Worm (Caenorhabditis elegans) whole organism, L3 larva: Measurements from ENCODE around the gene ZK829.1.

Source experiments
- R02D3.7 ChIP-seq: fragments of 150-350 bp; optimal IDR thresholded peaks from 2 replicates; lab custom pipeline; 2014; ENCODE audit warnings: missing biosample characterization, missing genetic modification characterization
- aly-2 ChIP-seq: fragments of 150-350 bp; optimal IDR thresholded peaks from 2 replicates; lab custom pipeline; 2014; ENCODE audit warnings: missing biosample characterization, missing genetic modification characterization
- ama-1 ChIP-seq: fragments of 150-350 bp; optimal IDR thresholded peaks from 2 replicates; lab custom pipeline; 2018
- ceh-16 ChIP-seq: sonication (generic microtip); optimal IDR thresholded peaks from 2 replicates; lab custom pipeline; 2017; ENCODE audit warnings: missing biosample characterization, missing genetic modification characterization
- ceh-82 ChIP-seq: fragments of 150-350 bp; optimal IDR thresholded peaks from 2 replicates; lab custom pipeline; 2014; ENCODE audit warnings: missing biosample characterization, missing genetic modification characterization
- ceh-9 ChIP-seq: sonication (generic microtip); optimal IDR thresholded peaks from 2 replicates; lab custom pipeline; 2018; ENCODE audit warnings: missing biosample characterization, missing genetic modification characterization
- daf-12 ChIP-seq: fragments of 150-350 bp; optimal IDR thresholded peaks from 2 replicates; lab custom pipeline; 2014; ENCODE audit warnings: missing biosample characterization, missing genetic modification reagents, missing genetic modification characterization
- egl-27 ChIP-seq: sonication (generic microtip); optimal IDR thresholded peaks from 4 replicates; lab custom pipeline; 2017; ENCODE audit warnings: missing biosample characterization, missing genetic modification reagents, missing genetic modification characterization
- egl-5 ChIP-seq: fragments of 150-350 bp; optimal IDR thresholded peaks from 2 replicates; lab custom pipeline; 2017; ENCODE audit warnings: missing biosample characterization, missing genetic modification reagents, missing genetic modification characterization, inconsistent platforms
- elt-1 ChIP-seq: fragments of 150-350 bp; optimal IDR thresholded peaks from 2 replicates; lab custom pipeline; 2014; ENCODE audit warnings: missing biosample characterization, missing genetic modification characterization
- elt-2 ChIP-seq: sonication (generic microtip); optimal IDR thresholded peaks from 2 replicates; lab custom pipeline; 2016; ENCODE audit warnings: missing genetic modification reagents, mild to moderate bottlenecking, missing genetic modification characterization, missing compliant biosample characterization
- elt-3 ChIP-seq, 3 experiments: fragments of 150-350 bp in 1 of 3; sonication (generic microtip) in 2 of 3; optimal IDR thresholded peaks; 2 replicates in 2 of 3; 4 replicates in 1 of 3; lab custom pipeline; 2014 to 2017; ENCODE audit warnings: missing biosample characterization in 3 of 3, missing genetic modification characterization in 3 of 3
- eor-1 ChIP-seq, 2 experiments: fragments of 150-350 bp; optimal IDR thresholded peaks; 2 replicates each; lab custom pipeline; 2014 to 2018; ENCODE audit warnings: missing biosample characterization in 2 of 2, missing genetic modification characterization in 2 of 2
- fkh-10 ChIP-seq: sonication (generic microtip); optimal IDR thresholded peaks from 2 replicates; lab custom pipeline; 2017; ENCODE audit warnings: missing biosample characterization, missing genetic modification reagents, missing genetic modification characterization
- fkh-2 ChIP-seq: fragments of 150-350 bp; optimal IDR thresholded peaks from 2 replicates; lab custom pipeline; 2014; ENCODE audit warnings: missing biosample characterization, missing genetic modification reagents, missing genetic modification characterization
- fos-1 ChIP-seq: fragments of 150-350 bp; optimal IDR thresholded peaks from 2 replicates; lab custom pipeline; 2014; ENCODE audit warnings: missing biosample characterization, missing genetic modification characterization
- hmg-11 ChIP-seq: sonication (generic microtip); optimal IDR thresholded peaks from 2 replicates; lab custom pipeline; 2016; ENCODE audit warnings: missing genetic modification characterization, missing compliant biosample characterization
- jun-1 ChIP-seq: fragments of 150-350 bp; optimal IDR thresholded peaks from 2 replicates; lab custom pipeline; 2014; ENCODE audit warnings: missing biosample characterization, missing genetic modification reagents, missing genetic modification characterization
- lin-15B ChIP-seq: fragments of 150-350 bp; optimal IDR thresholded peaks from 2 replicates; lab custom pipeline; 2014; ENCODE audit warnings: missing biosample characterization, missing genetic modification characterization
- lin-39 ChIP-seq: fragments of 150-350 bp; optimal IDR thresholded peaks from 2 replicates; lab custom pipeline; 2018; ENCODE audit warnings: missing biosample characterization, missing genetic modification reagents, missing genetic modification characterization
- lsy-12 ChIP-seq: sonication (generic microtip); optimal IDR thresholded peaks from 2 replicates; lab custom pipeline; 2016; ENCODE audit warnings: mild to moderate bottlenecking, missing genetic modification characterization, missing compliant biosample characterization
- mdl-1 ChIP-seq: fragments of 150-350 bp; optimal IDR thresholded peaks from 2 replicates; lab custom pipeline; 2014; ENCODE audit warnings: missing biosample characterization, missing genetic modification characterization
- mml-1 ChIP-seq: fragments of 150-350 bp; sonication (generic microtip); optimal IDR thresholded peaks from 3 replicates; lab custom pipeline; 2014; ENCODE audit warnings: missing biosample characterization, missing genetic modification characterization
- nfya-1 ChIP-seq: sonication (generic microtip); optimal IDR thresholded peaks from 2 replicates; lab custom pipeline; 2017; ENCODE audit warnings: missing genetic modification characterization, mild to moderate bottlenecking, missing compliant biosample characterization, antibody characterized with exemption, moderate library complexity; ENCODE audit not compliant: insufficient read depth
- nhr-11 ChIP-seq: fragments of 150-350 bp; optimal IDR thresholded peaks from 2 replicates; lab custom pipeline; 2014; ENCODE audit warnings: missing biosample characterization, missing genetic modification characterization
- nhr-12 ChIP-seq: fragments of 150-350 bp; optimal IDR thresholded peaks from 2 replicates; lab custom pipeline; 2014; ENCODE audit warnings: missing biosample characterization, missing genetic modification characterization
- nhr-237 ChIP-seq: fragments of 150-350 bp; optimal IDR thresholded peaks from 2 replicates; lab custom pipeline; 2014; ENCODE audit warnings: missing biosample characterization, missing genetic modification characterization
- nhr-25 ChIP-seq: sonication (generic microtip); optimal IDR thresholded peaks from 2 replicates; lab custom pipeline; 2017; ENCODE audit warnings: missing biosample characterization, missing genetic modification characterization
- nhr-28 ChIP-seq: fragments of 150-350 bp; optimal IDR thresholded peaks from 2 replicates; lab custom pipeline; 2014; ENCODE audit warnings: missing biosample characterization, missing genetic modification characterization
- nhr-43 ChIP-seq: sonication (generic microtip); optimal IDR thresholded peaks from 2 replicates; lab custom pipeline; 2016; ENCODE audit warnings: mild to moderate bottlenecking, missing genetic modification characterization, missing compliant biosample characterization; ENCODE audit not compliant: poor library complexity, severe bottlenecking
- nhr-67 ChIP-seq: fragments of 150-350 bp; optimal IDR thresholded peaks from 2 replicates; lab custom pipeline; 2014; ENCODE audit warnings: missing biosample characterization, missing genetic modification characterization
- nhr-76 ChIP-seq: fragments of 150-350 bp; sonication (generic microtip); optimal IDR thresholded peaks from 5 replicates; lab custom pipeline; 2014; ENCODE audit warnings: missing biosample characterization, missing genetic modification characterization
- pha-4 ChIP-seq: fragments of 150-350 bp; optimal IDR thresholded peaks from 2 replicates; lab custom pipeline; 2014; ENCODE audit warnings: missing biosample characterization, missing genetic modification reagents, missing genetic modification characterization
- pqm-1 ChIP-seq: fragments of 150-350 bp; optimal IDR thresholded peaks from 2 replicates; lab custom pipeline; 2017; ENCODE audit warnings: missing biosample characterization, missing genetic modification characterization, inconsistent platforms
- sea-2 ChIP-seq: fragments of 150-350 bp; sonication (generic microtip); optimal IDR thresholded peaks from 4 replicates; lab custom pipeline; 2014; ENCODE audit warnings: missing biosample characterization, missing genetic modification reagents, missing genetic modification characterization
- skn-1 ChIP-seq: fragments of 150-350 bp; optimal IDR thresholded peaks from 2 replicates; lab custom pipeline; 2014; ENCODE audit warnings: missing biosample characterization, missing genetic modification characterization
- snpc-4 ChIP-seq: fragments of 150-350 bp; optimal IDR thresholded peaks from 2 replicates; lab custom pipeline; 2014; ENCODE audit warnings: missing biosample characterization, missing genetic modification characterization
- tbx-2 ChIP-seq: sonication (generic microtip); optimal IDR thresholded peaks from 2 replicates; lab custom pipeline; 2016; ENCODE audit warnings: mild to moderate bottlenecking, missing genetic modification characterization, missing compliant biosample characterization
- unc-39 ChIP-seq: sonication (generic microtip); optimal IDR thresholded peaks from 4 replicates; lab custom pipeline; 2017; ENCODE audit warnings: missing biosample characterization, missing genetic modification characterization
- unc-62 ChIP-seq: fragments of 150-350 bp; sonication (generic microtip); optimal IDR thresholded peaks from 4 replicates; lab custom pipeline; 2014; ENCODE audit warnings: missing biosample characterization, missing genetic modification reagents, missing genetic modification characterization
- zag-1 ChIP-seq: fragments of 150-350 bp; optimal IDR thresholded peaks from 2 replicates; lab custom pipeline; 2014; ENCODE audit warnings: missing biosample characterization, missing genetic modification characterization

The ZK829.1 gene

DNA sequence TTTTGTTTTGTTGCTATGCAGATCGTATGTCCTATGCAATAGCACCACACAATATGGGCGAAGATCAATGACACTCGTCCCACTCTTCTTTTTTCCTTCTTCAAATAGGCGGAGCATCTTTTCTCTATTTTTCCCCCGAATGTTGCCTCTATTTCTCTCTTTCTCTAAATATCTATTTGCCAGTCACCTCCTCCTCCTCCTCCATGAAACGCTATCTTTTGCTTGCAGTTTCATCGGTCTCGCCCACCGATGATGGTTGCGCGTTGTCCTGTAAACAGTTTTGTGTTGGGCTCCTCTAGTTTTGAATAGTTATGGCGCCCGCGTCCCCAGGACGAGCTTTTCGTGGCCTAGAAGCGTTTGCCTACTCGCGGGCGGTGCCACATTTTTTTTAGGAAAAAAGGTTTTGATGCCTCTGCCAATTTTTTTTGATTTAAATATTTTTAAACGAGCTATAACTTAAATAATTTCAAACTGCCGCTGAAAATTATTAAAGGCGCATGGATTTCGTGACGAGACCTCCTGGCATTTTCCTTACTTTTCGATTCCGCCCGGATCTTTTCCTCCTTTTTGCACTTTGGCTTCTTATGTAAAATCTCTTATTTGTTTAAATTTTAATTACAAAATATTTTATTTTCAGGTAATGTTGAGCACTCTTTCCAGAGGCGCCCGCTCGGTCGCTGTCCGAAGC is 10.5 kb upstream of the ZK829.1 start, which contains the start of gene gdh-1:
Gene gdh-1 (plus strand): TSS at position 638 of the 688 bp plus-strand sequence.
- TF ChIP-seq unc-62, result no peak
- TF ChIP-seq fkh-10 (GFP tag; lab: Kevin White, UChicago), result no peak
- TF ChIP-seq nhr-11 (tag; lab: Kevin White, UChicago), result no peak
- peak; percentile 62 for TF ChIP-seq ama-1 (lab: Kevin White, UChicago)
- no peak for TF ChIP-seq nhr-12 (tag; lab: Kevin White, UChicago)
- no peak for TF ChIP-seq skn-1 (tag; lab: Kevin White, UChicago)
- TF ChIP-seq egl-27 (tag; lab: Kevin White, UChicago), result no peak
- TF ChIP-seq nhr-25 (tag; lab: Kevin White, UChicago), result peak; percentile 74
- TF ChIP-seq nhr-76 (tag; lab: Kevin White, UChicago), result no peak
- TF ChIP-seq daf-12, result no peak
- no peak for TF ChIP-seq ceh-82 (tag; lab: Kevin White, UChicago)
- TF ChIP-seq egl-5 (tag; lab: Kevin White, UChicago), result peak; percentile 2
- no peak for TF ChIP-seq nhr-67 (tag; lab: Kevin White, UChicago)
- TF ChIP-seq sea-2 (GFP tag; lab: Kevin White, UChicago), result no peak
- no peak for TF ChIP-seq mml-1 (tag; lab: Kevin White, UChicago)
- TF ChIP-seq R02D3.7 (tag; lab: Kevin White, UChicago), result no peak
- TF ChIP-seq fkh-2 (tag; lab: Kevin White, UChicago), result no peak
- TF ChIP-seq unc-39 (tag; lab: Kevin White, UChicago), result no peak
- TF ChIP-seq snpc-4, result no peak
- no peak for TF ChIP-seq fos-1
- TF ChIP-seq nfya-1, result peak; percentile 44
- no peak for TF ChIP-seq zag-1
- TF ChIP-seq jun-1, result no peak
- TF ChIP-seq ceh-16, result no peak
- TF ChIP-seq lin-15B, result no peak
- no peak for TF ChIP-seq nhr-28 (tag; lab: Kevin White, UChicago)
- no peak for TF ChIP-seq mdl-1 (tag; lab: Kevin White, UChicago)
- TF ChIP-seq nhr-237 (tag; lab: Kevin White, UChicago), result no peak
- TF ChIP-seq pqm-1 (tag; lab: Kevin White, UChicago), result peak; percentile 49
- peak; percentile 58 for TF ChIP-seq elt-2 (tag; lab: Kevin White, UChicago)
- peak; percentile 46 for TF ChIP-seq nhr-43 (tag; lab: Kevin White, UChicago)
- no peak for TF ChIP-seq eor-1 (tag; optimal IDR thresholded peaks at IDR 0.05; lab: Kevin White, UChicago)
- TF ChIP-seq pha-4 (tag; lab: Kevin White, UChicago), result peak; percentile 91
- no peak for TF ChIP-seq ceh-9

DNA sequence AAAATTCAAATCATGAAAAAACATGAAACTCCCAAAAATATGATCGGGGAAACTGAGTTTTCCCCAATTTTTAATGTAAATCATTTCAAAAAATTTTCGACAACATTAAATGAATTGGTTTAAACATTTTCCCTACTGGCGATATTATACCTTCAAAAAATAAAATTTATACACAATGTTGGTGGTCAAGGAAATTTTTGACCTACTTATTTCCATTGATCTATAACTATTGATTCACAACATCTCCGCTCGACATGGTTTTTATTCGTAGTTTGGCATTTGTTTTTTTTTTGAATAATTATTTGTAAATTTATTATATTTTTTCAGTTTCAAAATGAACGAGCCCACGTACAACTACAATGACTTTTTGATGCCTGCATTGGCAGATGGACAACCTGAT is 8.1 kb upstream of the ZK829.1 start, which contains the start of gene tbx-36:
Gene tbx-36 (plus strand): TSS at position 301 of the 400 bp plus-strand sequence.
- no peak for TF ChIP-seq fos-1
- TF ChIP-seq sea-2 (GFP tag; lab: Kevin White, UChicago), result no peak
- no peak for TF ChIP-seq aly-2 (tag; lab: Kevin White, UChicago)
- no peak for TF ChIP-seq nhr-28 (tag; lab: Kevin White, UChicago)
- TF ChIP-seq mml-1 (tag; lab: Kevin White, UChicago), result no peak
- no peak for TF ChIP-seq snpc-4
- TF ChIP-seq pha-4 (tag; lab: Kevin White, UChicago), result no peak
- no peak for TF ChIP-seq unc-39 (tag; lab: Kevin White, UChicago)
- TF ChIP-seq lin-39, result no peak

DNA sequence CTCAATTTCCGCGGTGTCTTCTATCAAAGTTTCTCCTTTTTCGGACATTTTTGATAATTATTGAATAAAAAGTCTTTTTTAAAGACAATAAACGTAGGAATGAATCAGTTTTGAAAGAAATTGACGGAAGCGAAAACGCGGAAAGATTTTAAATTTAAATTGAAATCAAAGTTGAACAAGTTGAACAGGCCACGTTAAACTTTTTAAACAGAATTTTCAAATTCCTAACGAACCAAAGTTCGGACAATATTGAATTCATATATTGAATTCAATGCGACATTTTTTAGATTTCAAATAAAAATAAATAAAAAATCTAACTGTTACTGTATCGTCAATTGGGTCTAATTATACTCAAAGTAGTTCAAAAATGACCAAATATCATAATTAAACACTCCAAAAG is 7.5 kb upstream of the ZK829.1 start, which contains the start of gene hdl-1:
Gene hdl-1 (minus strand): TSS at position 101 of the 400 bp plus-strand sequence.
- no peak for TF ChIP-seq ceh-9
- no peak for TF ChIP-seq mdl-1 (tag; lab: Kevin White, UChicago)
- no peak for TF ChIP-seq nfya-1
- no peak for TF ChIP-seq unc-39 (tag; lab: Kevin White, UChicago)
- no peak for TF ChIP-seq elt-3 (tag; optimal IDR thresholded peaks at IDR 0.05; lab: Kevin White, UChicago)
- TF ChIP-seq lsy-12 (tag; lab: Kevin White, UChicago), result no peak
- no peak for TF ChIP-seq elt-1 (tag; lab: Kevin White, UChicago)
- no peak for TF ChIP-seq elt-2 (tag; lab: Kevin White, UChicago)
- no peak for TF ChIP-seq mml-1 (tag; lab: Kevin White, UChicago)
- TF ChIP-seq nhr-76 (tag; lab: Kevin White, UChicago), result no peak
- no peak for TF ChIP-seq tbx-2
- TF ChIP-seq snpc-4, result no peak
- TF ChIP-seq hmg-11, result no peak
- no peak for TF ChIP-seq nhr-28 (tag; lab: Kevin White, UChicago)
- TF ChIP-seq skn-1 (tag; lab: Kevin White, UChicago), result no peak
- no peak for TF ChIP-seq egl-5 (tag; lab: Kevin White, UChicago)
